Worm (Caenorhabditis elegans) whole organism, mixed stage, embryonic: ENCODE measurements around the gene fbxa-184.

Experiments used
- sptf-1 ChIP-seq: sonication (generic microtip); optimal IDR thresholded peaks from 2 replicates; lab custom pipeline; 2017; ENCODE audit warnings: mild to moderate bottlenecking, missing genetic modification characterization, moderate library complexity, missing compliant biosample characterization
- unc-62 ChIP-seq: fragments of 150-350 bp; optimal IDR thresholded peaks from 2 replicates; lab custom pipeline; 2014; ENCODE audit warnings: missing biosample characterization, missing genetic modification reagents, missing genetic modification characterization

DNA sequence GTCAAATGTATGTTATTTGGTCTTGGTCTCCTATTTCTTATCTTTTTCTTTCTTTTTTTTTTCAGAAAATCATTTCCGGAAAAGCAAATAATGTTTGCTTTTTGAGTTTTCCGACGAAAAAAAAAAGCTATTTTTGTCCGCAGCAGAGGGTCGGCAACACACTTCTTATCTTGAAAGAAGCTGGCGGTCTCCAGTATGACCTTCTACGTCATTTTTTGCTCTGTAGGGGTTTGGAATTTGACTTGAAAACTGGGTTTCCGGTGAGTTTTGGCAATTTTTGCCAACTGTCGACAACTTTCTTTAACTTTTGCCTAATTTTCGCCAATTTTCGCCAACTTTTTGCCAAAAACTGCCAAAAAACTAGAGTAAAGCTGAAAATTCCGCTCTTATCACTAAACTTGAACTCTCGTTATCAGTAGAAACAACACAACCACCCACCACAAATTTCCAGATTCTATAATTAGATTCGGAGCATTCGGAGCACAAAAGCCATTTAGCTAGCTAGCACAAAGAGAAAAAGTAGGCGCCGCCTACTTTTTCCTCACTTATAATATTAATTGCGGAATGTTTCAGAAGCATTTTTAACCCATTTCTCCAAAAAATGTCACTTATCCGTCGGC is 39.7 kb upstream of the fbxa-184 start, which contains the start of gene nhx-6:
- no peak for TF ChIP-seq unc-62 (GFP tag; lab: Kevin White, UChicago)
- TF ChIP-seq sptf-1 (tag; lab: Kevin White, UChicago) = no peak
